Fruit fly (Drosophila melanogaster) whole organism, embryonic: ENCODE data around the gene Eig71Ek.

Source experiments
- CG7839 ChIP-seq: fragments of 200-800 bp; sonication (Bioruptor generic); optimal IDR thresholded peaks from 3 replicates; lab custom pipeline; 2018; ENCODE audit warnings: missing biosample characterization, mild to moderate bottlenecking, missing genetic modification characterization, moderate library complexity
- Hey ChIP-seq: fragments of 200-800 bp; sonication (Bioruptor generic); optimal IDR thresholded peaks from 3 replicates; lab custom pipeline; 2018; ENCODE audit warnings: missing biosample characterization, mild to moderate bottlenecking, missing genetic modification characterization
- Hr39 ChIP-seq: fragments of >200 bp; optimal IDR thresholded peaks from 2 replicates; lab custom pipeline; 2017
- gsb-n ChIP-seq: fragments of 200-800 bp; sonication (Bioruptor generic); optimal IDR thresholded peaks from 3 replicates; lab custom pipeline; 2018; ENCODE audit warnings: missing biosample characterization, mild to moderate bottlenecking, missing genetic modification characterization
- nerfin-1 ChIP-seq: fragments of 200-800 bp; sonication (Bioruptor generic); optimal IDR thresholded peaks from 3 replicates; lab custom pipeline; 2019; ENCODE audit warnings: missing biosample characterization, mild to moderate bottlenecking, missing genetic modification characterization, moderate library complexity

- TF ChIP-seq gsb-n (no peak), Hr39 (no peak), CG7839 (tag; lab: Kevin White, UChicago) (no peak), nerfin-1 (tag; lab: Kevin White, UChicago) (no peak), Hey (no peak)
Observed at dm6 chr3L:15665741-15666140, 4.7 kb downstream of the Eig71Ek start.
